Fruit fly (Drosophila melanogaster) whole organism, embryonic: ENCODE measurements around the gene CG2767.
A peak's percentile ranks its signal among the peaks of the same experiment; 100 is the strongest.

Experiments used
- Ada2b ChIP-seq: fragments of 200-800 bp; sonication (Bioruptor generic); IDR thresholded peaks from 2 replicates; pipeline ENCODE4 v1.3.6; 2022; ENCODE audit warnings: missing biosample characterization, missing genetic modification characterization
- CG10209 ChIP-seq: fragments of 200-800 bp; sonication (Bioruptor generic); optimal IDR thresholded peaks from 3 replicates; lab custom pipeline; 2017; ENCODE audit warnings: missing biosample characterization, mild to moderate bottlenecking, missing genetic modification characterization, missing genetic modification reagents
- CG10267 ChIP-seq: fragments of 200-800 bp; sonication (Bioruptor generic); optimal IDR thresholded peaks from 2 replicates; lab custom pipeline; 2018; ENCODE audit warnings: missing biosample characterization, mild to moderate bottlenecking, missing genetic modification characterization, moderate library complexity
- CG10565 ChIP-seq: fragments of 200-800 bp; sonication (Bioruptor generic); optimal IDR thresholded peaks from 3 replicates; lab custom pipeline; 2016; ENCODE audit warnings: missing biosample characterization, mild to moderate bottlenecking, missing genetic modification characterization
- CG10654 ChIP-seq: fragments of 200-800 bp; sonication (Bioruptor generic); optimal IDR thresholded peaks from 2 replicates; lab custom pipeline; 2016; ENCODE audit warnings: missing biosample characterization, missing genetic modification characterization
- CG15011 ChIP-seq: fragments of 200-800 bp; sonication (Bioruptor generic); optimal IDR thresholded peaks from 3 replicates; lab custom pipeline; 2018; ENCODE audit warnings: missing biosample characterization, mild to moderate bottlenecking, missing genetic modification characterization
- CG1602 ChIP-seq: fragments of 200-800 bp; sonication (Bioruptor generic); optimal IDR thresholded peaks from 3 replicates; lab custom pipeline; 2016; ENCODE audit warnings: missing biosample characterization, missing genetic modification characterization
- CG2120 ChIP-seq: fragments of 200-800 bp; sonication (Bioruptor generic); optimal IDR thresholded peaks from 3 replicates; lab custom pipeline; 2016; ENCODE audit warnings: missing biosample characterization, missing genetic modification characterization
- CG30403 ChIP-seq: fragments of 200-800 bp; sonication (Bioruptor generic); optimal IDR thresholded peaks from 3 replicates; lab custom pipeline; 2016; ENCODE audit warnings: missing biosample characterization, missing genetic modification characterization
- CG30431 ChIP-seq: fragments of 200-800 bp; sonication (Bioruptor generic); optimal IDR thresholded peaks from 2 replicates; lab custom pipeline; 2017; ENCODE audit warnings: missing biosample characterization, missing genetic modification characterization
- CG33213 ChIP-seq: fragments of 200-800 bp; sonication (Bioruptor generic); optimal IDR thresholded peaks from 3 replicates; lab custom pipeline; 2016; ENCODE audit warnings: missing biosample characterization, missing genetic modification characterization
- CG4730 ChIP-seq: fragments of 200-800 bp; sonication (Bioruptor generic); IDR thresholded peaks from 2 replicates; pipeline ENCODE4 v1.3.6; 2022; ENCODE audit warnings: missing biosample characterization, missing genetic modification characterization
- CG6791 ChIP-seq: fragments of 200-800 bp; sonication (Bioruptor generic); IDR thresholded peaks from 3 replicates; pipeline ENCODE4 v1.3.6; 2022; ENCODE audit warnings: missing biosample characterization, missing genetic modification characterization; ENCODE audit not compliant: partially characterized antibody
- CG7928 ChIP-seq: fragments of 200-800 bp; sonication (Bioruptor generic); optimal IDR thresholded peaks from 2 replicates; lab custom pipeline; 2017; ENCODE audit warnings: missing biosample characterization, mild to moderate bottlenecking, missing genetic modification characterization
- CG9797 ChIP-seq: fragments of 200-800 bp; sonication (Bioruptor generic); optimal IDR thresholded peaks from 3 replicates; lab custom pipeline; 2018; ENCODE audit warnings: missing biosample characterization, mild to moderate bottlenecking, missing genetic modification characterization
- D19A ChIP-seq: fragments of 200-800 bp; optimal IDR thresholded peaks from 3 replicates; lab custom pipeline; 2019; ENCODE audit warnings: missing biosample characterization, mild to moderate bottlenecking, missing genetic modification characterization, moderate library complexity
- Dll ChIP-seq: fragments of 200-800 bp; sonication (Bioruptor generic); IDR thresholded peaks from 4 replicates; pipeline ENCODE4 v1.3.6; 2022; ENCODE audit warnings: missing biosample characterization, missing genetic modification characterization; ENCODE audit not compliant: partially characterized antibody
- E2f1 ChIP-seq: fragments of 200-800 bp; sonication (Bioruptor generic); IDR thresholded peaks from 2 replicates; pipeline ENCODE4 v1.3.6; 2022; ENCODE audit warnings: missing biosample characterization, missing genetic modification characterization
- Ets97D ChIP-seq: fragments of 200-800 bp; sonication (Bioruptor generic); optimal IDR thresholded peaks from 3 replicates; lab custom pipeline; 2016; ENCODE audit warnings: missing biosample characterization, missing genetic modification characterization
- Gsc ChIP-seq: fragments of 200-800 bp; sonication (Bioruptor generic); IDR thresholded peaks from 2 replicates; pipeline ENCODE4 v1.3.6; 2022; ENCODE audit warnings: missing biosample characterization, missing genetic modification characterization
- Hmx ChIP-seq: fragments of 200-800 bp; sonication (Bioruptor generic); optimal IDR thresholded peaks from 2 replicates; lab custom pipeline; 2016; ENCODE audit warnings: missing biosample characterization, missing genetic modification characterization
- Kr ChIP-seq: fragments of 200-800 bp; sonication (Bioruptor generic); optimal IDR thresholded peaks from 2 replicates; lab custom pipeline; 2017; ENCODE audit warnings: missing biosample characterization, mild to moderate bottlenecking, missing genetic modification characterization
- Lim3 ChIP-seq: fragments of 200-800 bp; sonication (Bioruptor generic); IDR thresholded peaks from 2 replicates; pipeline ENCODE4 v1.3.6; 2022; ENCODE audit warnings: missing biosample characterization, missing genetic modification characterization
- Mad ChIP-seq: fragments of 200-800 bp; sonication (Bioruptor generic); optimal IDR thresholded peaks from 2 replicates; lab custom pipeline; 2016; ENCODE audit warnings: missing biosample characterization, missing genetic modification characterization
- Mes4 ChIP-seq: fragments of 200-800 bp; sonication (Bioruptor generic); optimal IDR thresholded peaks from 2 replicates; lab custom pipeline; 2016; ENCODE audit warnings: missing biosample characterization, missing genetic modification characterization
- Mrtf ChIP-seq: fragments of 200-800 bp; sonication (Bioruptor generic); IDR thresholded peaks from 3 replicates; pipeline ENCODE4 v1.3.6; 2022; ENCODE audit warnings: missing biosample characterization, missing genetic modification characterization
- Oli ChIP-seq: fragments of 200-800 bp; sonication (Bioruptor generic); optimal IDR thresholded peaks from 2 replicates; lab custom pipeline; 2018; ENCODE audit warnings: missing biosample characterization, mild to moderate bottlenecking, missing genetic modification characterization, moderate library complexity
- Ptx1 ChIP-seq: fragments of 200-800 bp; sonication (Bioruptor generic); IDR thresholded peaks from 2 replicates; pipeline ENCODE4 v1.3.6; 2022; ENCODE audit warnings: missing biosample characterization, missing genetic modification characterization
- Rx ChIP-seq: fragments of 200-800 bp; sonication (Bioruptor generic); IDR thresholded peaks from 2 replicates; pipeline ENCODE4 v1.3.6; 2022; ENCODE audit warnings: missing biosample characterization, missing genetic modification characterization
- Trl ChIP-seq, 3 experiments: fragments of >200 bp in 2 of 3; fragments of 200-800 bp in 1 of 3; sonication (Bioruptor generic) in 1 of 3; optimal IDR thresholded peaks; 2 replicates in 1 of 3; 3 replicates in 2 of 3; lab custom pipeline; 2016 to 2017; ENCODE audit warnings: missing biosample characterization in 1 of 3, missing genetic modification characterization in 1 of 3
- ab ChIP-seq: fragments of 200-800 bp; sonication (Bioruptor generic); optimal IDR thresholded peaks from 2 replicates; lab custom pipeline; 2016; ENCODE audit warnings: missing biosample characterization, missing genetic modification characterization
- crp ChIP-seq, 2 experiments: fragments of 200-800 bp; sonication (Bioruptor generic); optimal IDR thresholded peaks; 2 replicates in 1 of 2; 3 replicates in 1 of 2; lab custom pipeline; 2017; ENCODE audit warnings: missing biosample characterization in 2 of 2, missing genetic modification characterization in 2 of 2, mild to moderate bottlenecking in 1 of 2, moderate library complexity in 1 of 2
- disco-r ChIP-seq: fragments of 200-800 bp; sonication (Bioruptor generic); optimal IDR thresholded peaks from 2 replicates; lab custom pipeline; 2016; ENCODE audit warnings: missing biosample characterization, missing genetic modification characterization
- dm ChIP-seq: fragments of 200-800 bp; sonication (Bioruptor generic); optimal IDR thresholded peaks from 3 replicates; lab custom pipeline; 2016; ENCODE audit warnings: missing biosample characterization, missing genetic modification characterization
- eve ChIP-seq, 2 experiments: fragments of >200 bp; optimal IDR thresholded peaks; 2 replicates each; lab custom pipeline; 2017; ENCODE audit warnings: missing biosample characterization in 2 of 2, missing genetic modification characterization in 2 of 2
- fd64A ChIP-seq: fragments of 200-800 bp; sonication (Bioruptor generic); optimal IDR thresholded peaks from 3 replicates; lab custom pipeline; 2018; ENCODE audit warnings: missing biosample characterization, mild to moderate bottlenecking, missing genetic modification characterization
- h ChIP-seq: fragments of >200 bp; optimal IDR thresholded peaks from 2 replicates; lab custom pipeline; 2017
- insv ChIP-seq, 2 experiments: fragments of 200-800 bp; sonication (Bioruptor generic); optimal IDR thresholded peaks; 3 replicates each; lab custom pipeline; 2016 to 2018; ENCODE audit warnings: missing biosample characterization in 2 of 2, missing genetic modification characterization in 2 of 2
- inv ChIP-seq: fragments of 200-800 bp; sonication (Bioruptor generic); IDR thresholded peaks from 2 replicates; pipeline ENCODE4 v1.3.6; 2022; ENCODE audit warnings: missing biosample characterization, missing genetic modification characterization; ENCODE audit not compliant: partially characterized antibody
- lilli ChIP-seq: fragments of 200-800 bp; sonication (Bioruptor generic); optimal IDR thresholded peaks from 3 replicates; lab custom pipeline; 2016; ENCODE audit warnings: missing biosample characterization, missing genetic modification characterization
- nerfin-1 ChIP-seq: fragments of 200-800 bp; sonication (Bioruptor generic); optimal IDR thresholded peaks from 3 replicates; lab custom pipeline; 2019; ENCODE audit warnings: missing biosample characterization, mild to moderate bottlenecking, missing genetic modification characterization, moderate library complexity
- phol ChIP-seq: fragments of 200-800 bp; sonication (Bioruptor generic); optimal IDR thresholded peaks from 3 replicates; lab custom pipeline; 2018; ENCODE audit warnings: missing biosample characterization, mild to moderate bottlenecking, missing genetic modification characterization, moderate library complexity
- salm ChIP-seq: fragments of 200-800 bp; sonication (Bioruptor generic); optimal IDR thresholded peaks from 2 replicates; lab custom pipeline; 2018; ENCODE audit warnings: missing biosample characterization, mild to moderate bottlenecking, missing genetic modification characterization
- sob ChIP-seq: fragments of 200-800 bp; sonication (Bioruptor generic); IDR thresholded peaks from 2 replicates; pipeline ENCODE4 v1.3.6; 2022; ENCODE audit warnings: missing biosample characterization, missing genetic modification characterization
- sqz ChIP-seq: fragments of 200-800 bp; sonication (Bioruptor generic); optimal IDR thresholded peaks from 3 replicates; lab custom pipeline; 2018; ENCODE audit warnings: missing biosample characterization, mild to moderate bottlenecking, missing genetic modification characterization
- unpg ChIP-seq: fragments of 200-800 bp; sonication (Bioruptor generic); optimal IDR thresholded peaks from 3 replicates; lab custom pipeline; 2018; ENCODE audit warnings: missing biosample characterization, mild to moderate bottlenecking, missing genetic modification characterization, moderate library complexity
- vvl ChIP-seq: fragments of 200-800 bp; sonication (Bioruptor generic); IDR thresholded peaks from 2 replicates; pipeline ENCODE4 v1.3.6; 2022; ENCODE audit warnings: missing biosample characterization, missing genetic modification characterization
- wdn ChIP-seq: fragments of 200-800 bp; sonication (Bioruptor generic); IDR thresholded peaks from 2 replicates; pipeline ENCODE4 v1.3.6; 2022; ENCODE audit warnings: missing biosample characterization, missing genetic modification characterization

The CG2767 gene

dm6 chr3R:8032923-8033478 is 25.1 kb upstream of the CG2767 start, which contains the start of the genes CG11035 and unc-45 (continued):
- TF ChIP-seq CG7928 (GFP tag; lab: Kevin White, UChicago) (peak; percentile 2), D19A (peak; percentile 41), CG6791 (GFP tag; lab: Robert Waterston, UW) (peak; percentile 79), Ets97D (GFP tag; lab: Kevin White, UChicago) (peak; percentile 29), CG10565 (GFP tag; lab: Kevin White, UChicago) (no peak), CG15011 (GFP tag; lab: Kevin White, UChicago) (no peak), CG30403 (peak; percentile 34), unpg (GFP tag; lab: Kevin White, UChicago) (peak; percentile 27), dm (no peak), sqz (GFP tag; lab: Kevin White, UChicago) (no peak), Dll (GFP tag; lab: Robert Waterston, UW) (peak; percentile 82), sob (GFP tag; lab: Robert Waterston, UW) (peak; percentile 65), nerfin-1 (tag; lab: Kevin White, UChicago) (peak; percentile 34)
- TF ChIP-seq, all 482 proteins: peak for 165

dm6 chr3R:8030151-8030899 is 22.4 kb upstream of the CG2767 start, which contains the start of the genes CG10903 and CG2747:
CG10903 (plus strand) TSS chr3R:8030411.
CG2747 (minus strand) TSS chr3R:8030790.
- no peak for TF ChIP-seq CG10654
- TF ChIP-seq inv = peak; percentile 53; the same call in 1 of the 2 replicates
- no peak for TF ChIP-seq E2f1 (GFP tag; lab: Robert Waterston, UW)
- no peak for TF ChIP-seq CG4730
- TF ChIP-seq insv (GFP tag; optimal IDR thresholded peaks at IDR 0.05; lab: Kevin White, UChicago) = no peak
- no peak for TF ChIP-seq Hmx
- no peak for TF ChIP-seq CG1602
- TF ChIP-seq fd64A (GFP tag; lab: Kevin White, UChicago) = no peak
- no peak for TF ChIP-seq disco-r
- TF ChIP-seq wdn (GFP tag; lab: Robert Waterston, UW) = no peak
- no peak for TF ChIP-seq Oli (tag; lab: Kevin White, UChicago)
- TF ChIP-seq CG10209 (GFP tag; lab: Kevin White, UChicago) = no peak
- no peak for TF ChIP-seq Kr
- no peak for TF ChIP-seq Lim3 (GFP tag; lab: Robert Waterston, UW)
- no peak for TF ChIP-seq Mad (GFP tag; lab: Kevin White, UChicago)
- TF ChIP-seq Ada2b (GFP tag; lab: Robert Waterston, UW) = no peak
- no peak for TF ChIP-seq Mrtf (GFP tag; lab: Robert Waterston, UW)
- peak; percentile 11 for TF ChIP-seq CG10267 (tag; lab: Kevin White, UChicago)
- TF ChIP-seq lilli = no peak
- TF ChIP-seq vvl (GFP tag; lab: Robert Waterston, UW) = no peak
- TF ChIP-seq CG7928 (GFP tag; lab: Kevin White, UChicago) = no peak
- TF ChIP-seq salm (tag; lab: Kevin White, UChicago) = no peak
- no peak for TF ChIP-seq CG30403
- TF ChIP-seq CG30431 (GFP tag; lab: Kevin White, UChicago) = no peak
- TF ChIP-seq Ptx1 (GFP tag; lab: Robert Waterston, UW) = no peak
- TF ChIP-seq h (lab: Kevin White, UChicago) = no peak
- TF ChIP-seq CG2120 (GFP tag; lab: Kevin White, UChicago) = no peak
- TF ChIP-seq CG9797 = peak; percentile 12
- no peak for TF ChIP-seq CG33213 (GFP tag; lab: Kevin White, UChicago)
- no peak for TF ChIP-seq Gsc
- TF ChIP-seq Rx (GFP tag; lab: Robert Waterston, UW) = no peak
- TF ChIP-seq ab = no peak
- no peak for TF ChIP-seq eve (GFP tag; optimal IDR thresholded peaks at IDR 0.05; lab: Kevin White, UChicago)
- peak; percentile 43 for TF ChIP-seq phol (tag; lab: Kevin White, UChicago)
- peak; percentile 66 to 94 for TF ChIP-seq crp (GFP tag; optimal IDR thresholded peaks at IDR 0.05; lab: Kevin White, UChicago)
- TF ChIP-seq Trl (optimal IDR thresholded peaks at IDR 0.05; lab: Kevin White, UChicago) = no peak
- TF ChIP-seq Trl (GFP tag; optimal IDR thresholded peaks at IDR 0.05; lab: Kevin White, UChicago) = no peak
- no peak for TF ChIP-seq Mes4 (GFP tag; lab: Kevin White, UChicago)
